Worm (Caenorhabditis elegans) whole organism, L1 larva: ENCODE measurements around the gene eif-3.L.
"Not testable (repeated sequence)": the region's sequence is repeated elsewhere in the genome, so short reads cannot be mapped to it uniquely, and the experiment has no call there.

Experiments
- egl-27 ChIP-seq, 2 experiments: fragments of 150-350 bp in 1 of 2; sonication (generic microtip); optimal IDR thresholded peaks; 3 replicates each; lab custom pipeline; 2017 to 2018; ENCODE audit warnings: missing biosample characterization in 2 of 2, missing genetic modification characterization in 2 of 2, missing genetic modification reagents in 2 of 2
- pqm-1 ChIP-seq: sonication (generic microtip); optimal IDR thresholded peaks from 3 replicates; lab custom pipeline; 2017; ENCODE audit warnings: missing biosample characterization, missing genetic modification characterization
- tlp-1 ChIP-seq: fragments of 150-350 bp; optimal IDR thresholded peaks from 2 replicates; lab custom pipeline; 2014; ENCODE audit warnings: missing biosample characterization, missing genetic modification characterization

- TF ChIP-seq tlp-1 (tag; lab: Kevin White, UChicago); egl-27 (tag; optimal IDR thresholded peaks at IDR 0.05; lab: Kevin White, UChicago); pqm-1 (tag; lab: Kevin White, UChicago): not testable (repeated sequence)
These were observed 8.6 kb upstream of the eif-3.L start, which contains the start of the genes F59E12.6 and npl-4.1 for ce11 chrII:5630851-5631401.
